Worm (Caenorhabditis elegans): ENCODE measurements around the gene gst-39.

- no peak for TF ChIP-seq nhr-28 (tag; optimal IDR thresholded peaks at IDR 0.05)
- no peak for TF ChIP-seq lsy-2 (tag; optimal IDR thresholded peaks at IDR 0.05)
- no peak for TF ChIP-seq mep-1 (tag; optimal IDR thresholded peaks at IDR 0.05)
- no peak for TF ChIP-seq lin-13 (tag; optimal IDR thresholded peaks at IDR 0.05)
- no peak for TF ChIP-seq elt-3 (tag; optimal IDR thresholded peaks at IDR 0.05)
- TF ChIP-seq flh-1 (GFP tag; optimal IDR thresholded peaks at IDR 0.05) = no peak
Observed at ce11 chrII:15164453-15164852, 7.3 kb downstream of the gst-39 start, which contains the start of gene gst-26.

Data from whole organism, mixed stage, embryonic.